Fruit fly (Drosophila melanogaster): ENCODE measurements around the gene CG6271.

- TF ChIP-seq psq (optimal IDR thresholded peaks at IDR 0.05), result no peak
- TF ChIP-seq Myc (optimal IDR thresholded peaks at IDR 0.05), result no peak
- TF ChIP-seq Sin3A (optimal IDR thresholded peaks at IDR 0.05), result no peak
- TF ChIP-seq ttk (optimal IDR thresholded peaks at IDR 0.05), result no peak
- no peak for TF ChIP-seq insv (optimal IDR thresholded peaks at IDR 0.05)
- no peak for TF ChIP-seq h (optimal IDR thresholded peaks at IDR 0.05)
These were observed 39.2 kb upstream of the CG6271 start, which contains the start of gene CG43935 for dm6 chr3R:27065136-27065535.
